Worm (Caenorhabditis elegans) whole organism, dauer: ENCODE data around the gene slc-36.1.
"Not testable (repeated sequence)": the region's sequence is repeated elsewhere in the genome, so short reads cannot be mapped to it uniquely, and the experiment has no call there.

Experiments used
- unc-62 ChIP-seq: sonication (generic microtip); optimal IDR thresholded peaks from 2 replicates; lab custom pipeline; 2017; ENCODE audit warnings: missing biosample characterization, missing genetic modification reagents, missing genetic modification characterization

slc-36.1 gene

ce11 chrIII:13307107-13307506 is at the start of gene slc-36.1, which contains the start of gene klp-19:
TSS of gene slc-36.1 (plus strand) at chrIII:13307502.
TSS of gene klp-19 (minus strand) at chrIII:13307259.
- no peak for TF ChIP-seq unc-62 (GFP tag; lab: Kevin White, UChicago)

DNA sequence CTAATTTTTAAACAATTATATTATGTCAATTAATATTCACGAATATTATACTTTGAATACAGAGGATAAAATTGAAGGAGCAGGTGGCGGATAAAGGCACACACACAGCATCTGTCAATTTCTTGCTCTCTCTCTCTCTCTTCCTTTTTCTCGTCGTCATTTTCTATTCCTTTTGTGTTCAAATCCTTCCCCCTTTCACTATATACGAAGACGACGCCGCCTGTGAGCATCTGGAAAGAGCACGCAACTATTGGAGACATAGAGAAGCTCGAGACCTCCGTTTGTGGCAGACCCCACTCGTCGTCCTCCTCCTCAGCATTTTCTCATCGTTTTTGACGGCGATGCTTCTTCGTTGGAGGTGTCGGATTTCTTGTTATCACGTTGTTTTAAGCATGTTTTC is 49.1 kb upstream of the slc-36.1 start:
- TF ChIP-seq unc-62 (GFP tag; lab: Kevin White, UChicago) = no peak

ce11 chrIII:13258752-13259151 is 48.5 kb upstream of the slc-36.1 start:
- TF ChIP-seq unc-62 (GFP tag; lab: Kevin White, UChicago) = no peak

DNA sequence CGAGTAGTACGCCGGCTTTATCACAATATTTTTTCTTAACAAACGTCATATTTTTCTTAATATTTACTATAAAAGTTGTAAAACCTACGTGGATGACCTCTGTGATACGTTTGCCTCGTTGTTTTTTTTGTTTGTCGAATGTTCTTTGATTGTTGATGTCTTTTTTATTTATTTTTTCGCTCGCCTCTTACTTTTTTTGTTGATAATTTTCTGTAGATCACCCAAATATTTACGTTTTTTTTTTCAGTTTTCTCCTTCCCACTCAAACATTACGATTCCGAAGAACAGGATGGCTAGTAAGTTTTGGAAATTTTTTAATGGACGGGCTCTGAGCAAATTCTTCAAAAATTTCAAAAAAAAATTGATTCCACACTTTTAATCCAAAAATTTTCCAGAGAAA is 47.0 kb upstream of the slc-36.1 start:
- no peak for TF ChIP-seq unc-62 (GFP tag; lab: Kevin White, UChicago)

ce11 chrIII:13262987-13263386 is 44.3 kb upstream of the slc-36.1 start, which contains the start of gene F56A8.4:
TSS of gene F56A8.4 (plus strand) at chrIII:13263287.
- no peak for TF ChIP-seq unc-62 (GFP tag; lab: Kevin White, UChicago)

DNA sequence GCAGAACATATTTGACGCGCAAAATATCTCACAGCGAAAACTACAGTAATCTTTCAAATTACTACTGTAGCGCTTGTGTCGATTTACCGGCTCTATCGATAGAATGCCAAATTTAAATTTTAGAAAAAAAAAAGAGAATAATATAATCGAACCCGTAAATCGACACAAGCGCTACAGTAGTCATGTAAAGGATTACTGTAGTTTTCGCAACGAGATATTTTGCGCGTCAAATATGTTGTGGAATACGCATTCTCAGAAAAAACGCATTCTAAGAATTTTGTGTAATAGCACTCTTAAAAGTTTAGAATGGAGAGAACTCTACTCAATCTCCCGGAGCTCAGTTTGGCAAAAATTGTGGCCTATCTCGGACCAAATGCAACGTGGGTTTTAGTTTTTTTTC is 41.7 kb upstream of the slc-36.1 start, which contains the start of gene F56A8.5:
Gene F56A8.5, plus strand, starts transcription at position 301 of the 400 bp plus-strand sequence.
- TF ChIP-seq unc-62 (GFP tag; lab: Kevin White, UChicago) = no peak

- no peak for TF ChIP-seq unc-62 (GFP tag; lab: Kevin White, UChicago)
These were observed 40.3 kb upstream of the slc-36.1 start for ce11 chrIII:13267046-13267445.

DNA sequence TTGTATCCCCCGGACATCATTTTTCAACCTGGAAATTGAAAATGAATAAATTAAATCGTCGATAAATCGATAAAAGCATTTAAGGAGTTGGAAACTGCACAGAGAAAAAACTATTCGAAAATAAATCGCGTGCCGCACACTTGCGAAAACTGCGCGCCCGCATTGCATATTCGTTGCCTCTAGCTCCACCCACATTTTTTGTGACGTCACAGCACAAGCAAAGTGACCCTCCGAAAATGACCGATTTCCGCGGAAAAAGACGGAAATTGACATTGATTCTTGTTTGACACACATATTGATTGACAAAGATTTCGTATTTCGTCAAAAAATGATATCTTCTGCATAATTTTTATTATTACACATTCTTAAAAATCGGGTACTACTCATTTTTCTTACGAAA is 38.4 kb upstream of the slc-36.1 start, which contains the start of gene cpf-2:
Gene cpf-2, minus strand, starts transcription at position 28 of the 400 bp plus-strand sequence.
- TF ChIP-seq unc-62 (GFP tag; lab: Kevin White, UChicago) = no peak

ce11 chrIII:13270896-13271295 is 36.4 kb upstream of the slc-36.1 start:
- TF ChIP-seq unc-62 (GFP tag; lab: Kevin White, UChicago) = no peak

DNA sequence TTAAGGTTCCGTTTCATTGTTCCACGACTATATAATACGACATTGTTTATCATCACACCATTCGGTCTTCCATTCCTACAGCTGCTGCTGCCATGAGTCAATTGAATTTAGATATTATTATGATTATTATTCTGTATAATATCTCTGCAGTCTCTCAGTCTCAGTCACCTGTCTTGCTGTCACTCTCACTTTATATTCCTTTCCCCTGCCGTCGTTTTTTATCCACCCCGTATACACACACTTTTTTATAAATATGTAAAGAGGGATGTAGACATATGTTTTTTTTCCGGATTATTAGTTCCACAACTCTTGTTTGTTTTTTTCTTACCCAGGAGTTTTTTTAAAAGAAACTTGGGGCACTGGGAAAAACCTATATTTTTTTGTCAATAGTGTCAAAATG is 35.1 kb upstream of the slc-36.1 start:
- no peak for TF ChIP-seq unc-62 (GFP tag; lab: Kevin White, UChicago)

ce11 chrIII:13272788-13273187 is 34.5 kb upstream of the slc-36.1 start:
- TF ChIP-seq unc-62 (GFP tag; lab: Kevin White, UChicago) = no peak

DNA sequence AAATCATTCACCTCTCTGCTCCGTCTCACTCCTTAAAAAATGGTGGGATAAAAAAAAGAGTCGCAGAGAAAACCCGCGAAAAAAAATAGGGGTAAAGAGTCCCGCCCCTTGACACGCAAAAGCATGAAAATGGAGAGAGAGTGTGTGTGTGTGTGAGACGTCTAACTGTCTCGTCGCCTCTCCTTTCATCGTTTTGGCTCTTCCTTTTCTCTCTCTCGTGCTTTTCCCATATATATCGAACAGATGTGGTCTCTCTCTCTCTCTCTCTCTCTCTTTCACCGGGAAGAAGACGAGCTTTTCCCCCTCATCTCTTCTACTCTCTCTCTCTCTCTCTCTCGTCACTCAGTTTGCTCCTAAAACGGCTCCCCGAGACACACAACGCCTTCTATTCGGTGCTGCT is 31.5 kb upstream of the slc-36.1 start:
- TF ChIP-seq unc-62 (GFP tag; lab: Kevin White, UChicago) = no peak

DNA sequence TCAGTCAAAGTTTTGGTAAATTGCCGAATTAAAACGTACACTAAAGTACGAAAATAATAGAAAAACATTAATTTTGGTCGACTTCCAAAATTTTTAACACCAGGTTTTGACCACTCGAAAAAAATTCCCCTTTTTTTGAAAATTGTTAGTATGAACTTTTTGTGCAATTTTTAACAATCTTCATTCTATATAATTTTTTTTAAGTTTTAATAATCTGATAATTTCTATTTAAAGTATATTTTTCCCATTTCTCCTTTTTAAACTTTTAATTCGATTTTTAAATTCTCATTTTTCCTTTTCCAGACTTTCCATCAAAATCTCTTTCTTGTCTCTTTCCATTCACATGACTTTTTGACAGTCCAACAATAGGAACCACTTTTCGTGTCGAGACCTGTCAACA is 30.3 kb upstream of the slc-36.1 start, which contains the start of gene unc-64:
Gene unc-64, plus strand, starts transcription at position 301 of the 400 bp plus-strand sequence.
- no peak for TF ChIP-seq unc-62 (GFP tag; lab: Kevin White, UChicago)

ce11 chrIII:13277881-13278500 is 29.3 kb upstream of the slc-36.1 start:
- no peak for TF ChIP-seq unc-62 (GFP tag; lab: Kevin White, UChicago)

ce11 chrIII:13285421-13285820 is 21.9 kb upstream of the slc-36.1 start, which contains the start of gene F56A8.8:
TSS of gene F56A8.8 (plus strand) at chrIII:13285721.
- no peak for TF ChIP-seq unc-62 (GFP tag; lab: Kevin White, UChicago)

ce11 chrIII:13292971-13293514 is 14.3 kb upstream of the slc-36.1 start, which contains the start of gene set-25:
TSS of gene set-25 (minus strand) at chrIII:13293090.
- TF ChIP-seq unc-62 (GFP tag; lab: Kevin White, UChicago) = not testable (repeated sequence)
